Fruit fly (Drosophila melanogaster) whole organism, embryonic: ENCODE data around the gene Uba2.

Experiments used
- ATbp ChIP-seq: fragments of 200-800 bp; sonication (Bioruptor generic); optimal IDR thresholded peaks from 2 replicates; lab custom pipeline; 2017; ENCODE audit warnings: missing biosample characterization, mild to moderate bottlenecking, missing genetic modification characterization, missing genetic modification reagents
- Bgb ChIP-seq: fragments of 200-800 bp; sonication (Bioruptor generic); IDR thresholded peaks from 2 replicates; pipeline ENCODE4 v1.3.6; 2022; ENCODE audit warnings: missing biosample characterization, missing genetic modification characterization; ENCODE audit not compliant: partially characterized antibody
- CG10959 ChIP-seq: fragments of 200-800 bp; sonication (Bioruptor generic); IDR thresholded peaks from 2 replicates; pipeline ENCODE4 v1.3.6; 2022; ENCODE audit warnings: missing biosample characterization, missing genetic modification characterization
- CG11085 ChIP-seq: fragments of 200-800 bp; sonication (Bioruptor generic); IDR thresholded peaks from 2 replicates; pipeline ENCODE4 v1.3.6; 2022; ENCODE audit warnings: missing biosample characterization, missing genetic modification characterization
- CG11560 ChIP-seq: fragments of 200-800 bp; sonication (Bioruptor generic); IDR thresholded peaks from 3 replicates; pipeline ENCODE4 v1.3.6; 2022; ENCODE audit warnings: missing biosample characterization, missing genetic modification characterization
- CG12236 ChIP-seq: fragments of 200-800 bp; sonication (Bioruptor generic); optimal IDR thresholded peaks from 2 replicates; lab custom pipeline; 2016; ENCODE audit warnings: missing biosample characterization, missing genetic modification characterization
- CG12391 ChIP-seq: fragments of 200-800 bp; sonication (Bioruptor generic); optimal IDR thresholded peaks from 3 replicates; lab custom pipeline; 2018; ENCODE audit warnings: missing biosample characterization, mild to moderate bottlenecking, missing genetic modification characterization, moderate library complexity
- CG12744 ChIP-seq: fragments of 200-800 bp; sonication (Bioruptor generic); optimal IDR thresholded peaks from 2 replicates; lab custom pipeline; 2016; ENCODE audit warnings: missing biosample characterization, missing genetic modification characterization
- CG13424 ChIP-seq: fragments of 200-800 bp; sonication (Bioruptor generic); optimal IDR thresholded peaks from 2 replicates; lab custom pipeline; 2019; ENCODE audit warnings: missing biosample characterization, mild to moderate bottlenecking, missing genetic modification characterization, moderate library complexity
- CG14965 ChIP-seq: fragments of 200-800 bp; sonication (Bioruptor generic); optimal IDR thresholded peaks from 2 replicates; lab custom pipeline; 2016; ENCODE audit warnings: missing biosample characterization, missing genetic modification characterization, borderline replicate concordance
- CG15011 ChIP-seq: fragments of 200-800 bp; sonication (Bioruptor generic); optimal IDR thresholded peaks from 3 replicates; lab custom pipeline; 2018; ENCODE audit warnings: missing biosample characterization, mild to moderate bottlenecking, missing genetic modification characterization
- CG1603 ChIP-seq: fragments of 200-800 bp; sonication (Bioruptor generic); optimal IDR thresholded peaks from 2 replicates; lab custom pipeline; 2019; ENCODE audit warnings: missing biosample characterization, mild to moderate bottlenecking, missing genetic modification characterization, moderate library complexity
- CG16863 ChIP-seq: fragments of 200-800 bp; sonication (Bioruptor generic); optimal IDR thresholded peaks from 3 replicates; lab custom pipeline; 2016; ENCODE audit warnings: missing biosample characterization, missing genetic modification characterization
- CG18764 ChIP-seq: fragments of 200-800 bp; sonication (Bioruptor generic); optimal IDR thresholded peaks from 3 replicates; lab custom pipeline; 2016; ENCODE audit warnings: missing biosample characterization, missing genetic modification characterization
- CG2116 ChIP-seq: fragments of 200-800 bp; sonication (Bioruptor generic); optimal IDR thresholded peaks from 3 replicates; lab custom pipeline; 2018; ENCODE audit warnings: missing biosample characterization, mild to moderate bottlenecking, missing genetic modification characterization
- CG2889 ChIP-seq: fragments of 200-800 bp; sonication (Bioruptor generic); IDR thresholded peaks from 3 replicates; pipeline ENCODE4 v1.3.6; 2022; ENCODE audit warnings: missing biosample characterization, missing genetic modification characterization
- CG3281 ChIP-seq: fragments of 200-800 bp; sonication (Bioruptor generic); optimal IDR thresholded peaks from 3 replicates; lab custom pipeline; 2017; ENCODE audit warnings: missing biosample characterization, mild to moderate bottlenecking, missing genetic modification characterization
- CG3726 ChIP-seq: fragments of 200-800 bp; sonication (Bioruptor generic); IDR thresholded peaks from 3 replicates; pipeline ENCODE4, ENCODE4 v1.3.6; 2022; ENCODE audit warnings: missing biosample characterization, missing genetic modification characterization
- CG4617 ChIP-seq: fragments of 200-800 bp; sonication (Bioruptor generic); optimal IDR thresholded peaks from 3 replicates; lab custom pipeline; 2016; ENCODE audit warnings: missing biosample characterization, missing genetic modification characterization, borderline replicate concordance
- CG5953 ChIP-seq: fragments of 200-800 bp; sonication (Bioruptor generic); IDR thresholded peaks from 2 replicates; pipeline ENCODE4 v1.3.6; 2022; ENCODE audit warnings: missing biosample characterization, missing genetic modification characterization
- CG6175 ChIP-seq: fragments of 200-800 bp; sonication (Bioruptor generic); IDR thresholded peaks from 3 replicates; pipeline ENCODE4 v1.3.6; 2022; ENCODE audit warnings: missing biosample characterization, missing genetic modification characterization
- CG6683 ChIP-seq: fragments of 200-800 bp; sonication (Bioruptor generic); optimal IDR thresholded peaks from 2 replicates; lab custom pipeline; 2017; ENCODE audit warnings: missing biosample characterization, mild to moderate bottlenecking, missing genetic modification characterization, missing genetic modification reagents
- CG7839 ChIP-seq: fragments of 200-800 bp; sonication (Bioruptor generic); optimal IDR thresholded peaks from 3 replicates; lab custom pipeline; 2018; ENCODE audit warnings: missing biosample characterization, mild to moderate bottlenecking, missing genetic modification characterization, moderate library complexity
- CG8290 ChIP-seq, 3 experiments: fragments of 200-800 bp; sonication (Bioruptor generic); optimal IDR thresholded peaks; 2 replicates each; lab custom pipeline; 2016 to 2019; ENCODE audit warnings: missing biosample characterization in 3 of 3, missing genetic modification characterization in 3 of 3, mild to moderate bottlenecking in 2 of 3, moderate library complexity in 1 of 3
- CG9437 ChIP-seq: fragments of 200-800 bp; sonication (Bioruptor generic); optimal IDR thresholded peaks from 2 replicates; lab custom pipeline; 2018; ENCODE audit warnings: missing biosample characterization, mild to moderate bottlenecking, missing genetic modification characterization
- D ChIP-seq, 2 experiments: fragments of 200-800 bp in 1 of 2; fragments of >200 bp in 1 of 2; sonication (Bioruptor generic) in 1 of 2; optimal IDR thresholded peaks; 2 replicates in 1 of 2; 3 replicates in 1 of 2; lab custom pipeline; 2017; ENCODE audit warnings: mild to moderate bottlenecking in 1 of 2, missing biosample characterization in 1 of 2, missing genetic modification characterization in 1 of 2, missing genetic modification reagents in 1 of 2
- Dek ChIP-seq: fragments of 200-800 bp; sonication (Bioruptor generic); optimal IDR thresholded peaks from 3 replicates; lab custom pipeline; 2019; ENCODE audit warnings: missing biosample characterization, mild to moderate bottlenecking, missing genetic modification characterization, moderate library complexity
- Dll ChIP-seq: fragments of 200-800 bp; sonication (Bioruptor generic); IDR thresholded peaks from 4 replicates; pipeline ENCODE4 v1.3.6; 2022; ENCODE audit warnings: missing biosample characterization, missing genetic modification characterization; ENCODE audit not compliant: partially characterized antibody
- Gsc ChIP-seq: fragments of 200-800 bp; sonication (Bioruptor generic); IDR thresholded peaks from 2 replicates; pipeline ENCODE4 v1.3.6; 2022; ENCODE audit warnings: missing biosample characterization, missing genetic modification characterization
- HHEX ChIP-seq: fragments of 200-800 bp; sonication (Bioruptor generic); optimal IDR thresholded peaks from 3 replicates; lab custom pipeline; 2017; ENCODE audit warnings: missing biosample characterization, mild to moderate bottlenecking, missing genetic modification characterization, missing genetic modification reagents
- HLH4C ChIP-seq: fragments of 200-800 bp; sonication (Bioruptor generic); IDR thresholded peaks from 3 replicates; pipeline ENCODE4 v1.3.6; 2022; ENCODE audit warnings: missing biosample characterization, missing genetic modification characterization; ENCODE audit not compliant: partially characterized antibody
- NC2β ChIP-seq: fragments of 200-800 bp; sonication (Bioruptor generic); optimal IDR thresholded peaks from 2 replicates; lab custom pipeline; 2016; ENCODE audit warnings: missing biosample characterization, missing genetic modification characterization
- Poxn ChIP-seq: fragments of 200-800 bp; sonication (Bioruptor generic); IDR thresholded peaks from 2 replicates; pipeline ENCODE4 v1.3.6; 2022; ENCODE audit warnings: missing biosample characterization, missing genetic modification characterization
- Stat92E ChIP-seq, 3 experiments: fragments of >200 bp in 2 of 3; fragments of 200-800 bp in 1 of 3; sonication (Bioruptor generic) in 1 of 3; optimal IDR thresholded peaks; 2 replicates each; lab custom pipeline; 2017 to 2019; ENCODE audit warnings: missing biosample characterization in 3 of 3, missing genetic modification characterization in 3 of 3, mild to moderate bottlenecking in 1 of 3, moderate library complexity in 1 of 3
- amos ChIP-seq: fragments of 200-800 bp; sonication (Bioruptor generic); IDR thresholded peaks from 2 replicates; pipeline ENCODE4 v1.3.6; 2022; ENCODE audit warnings: missing biosample characterization, missing genetic modification characterization; ENCODE audit not compliant: partially characterized antibody
- aop ChIP-seq: fragments of 200-800 bp; sonication (Bioruptor generic); IDR thresholded peaks from 2 replicates; pipeline ENCODE4 v1.3.6; 2022; ENCODE audit warnings: missing biosample characterization, missing genetic modification characterization
- bcd ChIP-seq: fragments of 200-800 bp; sonication (Bioruptor generic); optimal IDR thresholded peaks from 2 replicates; lab custom pipeline; 2017; ENCODE audit warnings: missing biosample characterization, mild to moderate bottlenecking, missing genetic modification characterization
- bsh ChIP-seq, 2 experiments: fragments of 200-800 bp; sonication (Bioruptor generic); optimal IDR thresholded peaks; 2 replicates each; lab custom pipeline; 2017 to 2018; ENCODE audit warnings: mild to moderate bottlenecking in 2 of 2, missing biosample characterization in 2 of 2, missing genetic modification characterization in 2 of 2, moderate library complexity in 1 of 2
- ci ChIP-seq: fragments of 200-800 bp; sonication (Bioruptor generic); IDR thresholded peaks from 3 replicates; pipeline ENCODE4 v1.3.6; 2022; ENCODE audit warnings: missing biosample characterization, missing genetic modification characterization
- ewg ChIP-seq: fragments of 200-800 bp; sonication (Bioruptor generic); optimal IDR thresholded peaks from 3 replicates; lab custom pipeline; 2017; ENCODE audit warnings: mild to moderate bottlenecking, missing biosample characterization, missing genetic modification reagents, missing genetic modification characterization
- eyg ChIP-seq: fragments of 200-800 bp; sonication (Bioruptor generic); optimal IDR thresholded peaks from 3 replicates; lab custom pipeline; 2016; ENCODE audit warnings: missing biosample characterization, missing genetic modification characterization
- fd102C ChIP-seq: fragments of 200-800 bp; sonication (Bioruptor generic); optimal IDR thresholded peaks from 2 replicates; lab custom pipeline; 2018; ENCODE audit warnings: missing biosample characterization, mild to moderate bottlenecking, missing genetic modification characterization, moderate library complexity
- gcm2 ChIP-seq: fragments of 200-800 bp; sonication (Bioruptor generic); optimal IDR thresholded peaks from 2 replicates; lab custom pipeline; 2016; ENCODE audit warnings: missing biosample characterization, missing genetic modification characterization
- gfzf ChIP-seq: fragments of 200-800 bp; sonication (Bioruptor generic); optimal IDR thresholded peaks from 2 replicates; lab custom pipeline; 2016; ENCODE audit warnings: missing biosample characterization, mild to moderate bottlenecking, missing genetic modification characterization, moderate library complexity
- shn ChIP-seq: fragments of 200-800 bp; sonication (Bioruptor generic); optimal IDR thresholded peaks from 3 replicates; lab custom pipeline; 2016; ENCODE audit warnings: missing biosample characterization, missing genetic modification characterization
- sima ChIP-seq: fragments of 200-800 bp; sonication (Bioruptor generic); optimal IDR thresholded peaks from 2 replicates; lab custom pipeline; 2016; ENCODE audit warnings: missing biosample characterization, missing genetic modification characterization
- ssp ChIP-seq: fragments of 200-800 bp; sonication (Bioruptor generic); IDR thresholded peaks from 2 replicates; pipeline ENCODE4 v1.3.6; 2022; ENCODE audit warnings: missing biosample characterization, missing genetic modification characterization

Gene Uba2

DNA sequence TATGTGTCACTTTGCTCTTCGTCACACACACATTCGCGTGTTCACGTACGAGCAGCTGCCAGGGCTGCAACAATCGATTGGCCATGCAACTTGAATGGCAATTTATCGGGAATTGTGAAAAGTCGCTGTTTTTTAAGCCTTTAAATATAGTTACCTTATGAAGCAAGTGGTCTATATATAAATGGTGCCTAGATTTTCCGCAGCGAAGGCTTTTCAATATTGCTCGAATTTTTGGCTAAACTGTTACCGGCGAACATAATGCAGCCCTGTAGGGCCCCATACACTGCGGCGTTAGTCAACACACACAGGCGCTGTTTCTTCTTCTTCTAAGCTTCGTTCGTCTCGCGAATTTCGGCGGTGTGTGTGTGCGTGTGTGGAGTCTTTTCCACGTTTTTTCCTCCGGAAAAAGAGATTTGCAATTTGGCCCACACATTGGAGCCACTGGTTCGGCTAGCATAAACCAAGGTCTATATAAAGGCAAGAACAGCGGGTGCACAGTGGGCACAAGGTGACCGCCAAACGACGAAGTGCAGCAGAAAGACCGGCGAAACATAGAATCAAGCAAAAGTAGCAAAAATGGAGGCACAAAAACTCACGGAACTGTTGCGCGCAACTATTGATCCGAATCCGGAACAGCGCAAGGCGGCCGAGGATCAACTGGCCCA, 11.6 kb downstream of the Uba2 start, which contains the start of the genes Arp3 and msk (continued):
- TF ChIP-seq CG13424 (tag; lab: Kevin White, UChicago) (peak; percentile 77), aop (no peak), D (optimal IDR thresholded peaks at IDR 0.05; lab: Kevin White, UChicago) (no peak), D (GFP tag; optimal IDR thresholded peaks at IDR 0.05; lab: Kevin White, UChicago) (peak; percentile 49), CG1603 (tag; lab: Kevin White, UChicago) (peak; percentile 83), CG11085 (GFP tag; lab: Robert Waterston, UW) (peak; percentile 76), fd102C (GFP tag; lab: Kevin White, UChicago) (peak; percentile 5), bsh (GFP tag; optimal IDR thresholded peaks at IDR 0.05; lab: Kevin White, UChicago) (peak in 1 of 2 experiments; percentile 65), CG3726 (GFP tag; lab: Robert Waterston, UW) (no peak), NC2β (GFP tag; lab: Kevin White, UChicago) (peak; percentile 88), CG7839 (peak; percentile 73), CG2889 (peak; percentile 54; the same call in 2 of the 3 replicates), Bgb (GFP tag; lab: Robert Waterston, UW) (peak; percentile 51), HHEX (peak; percentile 74), CG12391 (peak; percentile 80), CG11560 (tag; lab: Robert Waterston, UW) (peak; percentile 53; the same call in 2 of the 3 replicates), gfzf (GFP tag; lab: Kevin White, UChicago) (peak; percentile 47), CG4617 (GFP tag; lab: Kevin White, UChicago) (peak; percentile 91), CG5953 (GFP tag; lab: Robert Waterston, UW) (no peak), Gsc (GFP tag; lab: Robert Waterston, UW) (no peak), CG14965 (GFP tag; lab: Kevin White, UChicago) (no peak), CG2116 (GFP tag; lab: Kevin White, UChicago) (peak; percentile 97), ci (GFP tag; lab: Robert Waterston, UW) (peak; percentile 70; the same call in 2 of the 3 replicates), Dll (GFP tag; lab: Robert Waterston, UW) (peak; percentile 53; the same call in 2 of the 4 replicates), CG12744 (GFP tag; lab: Kevin White, UChicago) (peak; percentile 71), ewg (GFP tag; lab: Kevin White, UChicago) (peak; percentile 60), shn (GFP tag; lab: Kevin White, UChicago) (peak; percentile 94), CG15011 (GFP tag; lab: Kevin White, UChicago) (no peak), CG3281 (GFP tag; lab: Kevin White, UChicago) (peak; percentile 88), eyg (GFP tag; lab: Kevin White, UChicago) (peak; percentile 85), CG8290 (GFP tag; optimal IDR thresholded peaks at IDR 0.05; lab: Kevin White, UChicago) (peak; percentile 90), CG8290 (tag; optimal IDR thresholded peaks at IDR 0.05; lab: Kevin White, UChicago) (peak in 1 of 2 experiments; percentile 68), ATbp (GFP tag; lab: Kevin White, UChicago) (no peak), Dek (tag; lab: Kevin White, UChicago) (peak; percentile 64), amos (GFP tag; lab: Robert Waterston, UW) (0 out of 2 replicates have a peak, but pooled peaks have one; percentile 49), CG16863 (GFP tag; lab: Kevin White, UChicago) (peak; percentile 85), CG12236 (GFP tag; lab: Kevin White, UChicago) (peak; percentile 58), HLH4C (peak; percentile 55; the same call in 1 of the 3 replicates), bcd (peak; percentile 87), gcm2 (GFP tag; lab: Kevin White, UChicago) (peak; percentile 60), CG9437 (GFP tag; lab: Kevin White, UChicago) (peak; percentile 47), ssp (GFP tag; lab: Robert Waterston, UW) (peak; percentile 71), sima (GFP tag; lab: Kevin White, UChicago) (peak; percentile 41), CG6175 (GFP tag; lab: Robert Waterston, UW) (no peak), Poxn (GFP tag; lab: Robert Waterston, UW) (no peak), Stat92E (GFP tag; optimal IDR thresholded peaks at IDR 0.05; lab: Kevin White, UChicago) (peak in 1 of 3 experiments; percentile 59), CG6683 (GFP tag; lab: Kevin White, UChicago) (peak; percentile 49), CG10959 (0 out of 2 replicates have a peak, but pooled peaks have one; percentile 30), CG18764 (GFP tag; lab: Kevin White, UChicago) (peak; percentile 83)
